Worm (Caenorhabditis elegans) whole organism, late embryonic: ENCODE measurements around the gene F01D5.6.

Experiments used
- ama-1 ChIP-seq: fragments of 150-350 bp; optimal IDR thresholded peaks from 2 replicates; lab custom pipeline; 2014
- eyg-1 ChIP-seq: sonication (generic microtip); optimal IDR thresholded peaks from 2 replicates; lab custom pipeline; 2016; ENCODE audit warnings: missing genotype, missing genetic modification characterization, missing compliant biosample characterization
- fkh-10 ChIP-seq: fragments of 150-350 bp; optimal IDR thresholded peaks from 2 replicates; lab custom pipeline; 2014; ENCODE audit warnings: missing biosample characterization, missing genetic modification reagents, missing genetic modification characterization
- nhr-11 ChIP-seq: fragments of 150-350 bp; optimal IDR thresholded peaks from 2 replicates; lab custom pipeline; 2014; ENCODE audit warnings: missing biosample characterization, missing genetic modification characterization
- tbx-2 ChIP-seq: sonication (generic microtip); optimal IDR thresholded peaks from 2 replicates; lab custom pipeline; 2016; ENCODE audit warnings: missing genetic modification characterization, missing compliant biosample characterization

- TF ChIP-seq nhr-11 (tag; lab: Kevin White, UChicago) (no peak), tbx-2 (tag; lab: Kevin White, UChicago) (no peak), eyg-1 (tag; lab: Kevin White, UChicago) (no peak), ama-1 (lab: Kevin White, UChicago) (no peak), fkh-10 (GFP tag; lab: Kevin White, UChicago) (no peak)
Observed at ce11 chrII:13997477-13997876, 8.8 kb upstream of the F01D5.6 start, which contains the start of gene F01D5.1.
